Fruit fly (Drosophila melanogaster) whole organism, embryonic: ENCODE measurements around the gene CG31793.

ENCODE experiments used
- CG10147 ChIP-seq: fragments of 200-800 bp; sonication (Bioruptor generic); optimal IDR thresholded peaks from 2 replicates; lab custom pipeline; 2019; ENCODE audit warnings: missing biosample characterization, mild to moderate bottlenecking, missing genetic modification characterization, moderate library complexity
- CG10209 ChIP-seq: fragments of 200-800 bp; sonication (Bioruptor generic); optimal IDR thresholded peaks from 3 replicates; lab custom pipeline; 2017; ENCODE audit warnings: missing biosample characterization, mild to moderate bottlenecking, missing genetic modification characterization, missing genetic modification reagents
- CG10267 ChIP-seq: fragments of 200-800 bp; sonication (Bioruptor generic); optimal IDR thresholded peaks from 2 replicates; lab custom pipeline; 2018; ENCODE audit warnings: missing biosample characterization, mild to moderate bottlenecking, missing genetic modification characterization, moderate library complexity
- CG10543 ChIP-seq: fragments of 200-800 bp; sonication (Bioruptor generic); optimal IDR thresholded peaks from 3 replicates; lab custom pipeline; 2017; ENCODE audit warnings: missing biosample characterization, mild to moderate bottlenecking, missing genetic modification characterization, moderate library complexity
- CG1233 ChIP-seq: fragments of 200-800 bp; sonication (Bioruptor generic); optimal IDR thresholded peaks from 4 replicates; lab custom pipeline; 2018; ENCODE audit warnings: missing biosample characterization, mild to moderate bottlenecking, missing genetic modification characterization
- CG12391 ChIP-seq: fragments of 200-800 bp; sonication (Bioruptor generic); optimal IDR thresholded peaks from 3 replicates; lab custom pipeline; 2018; ENCODE audit warnings: missing biosample characterization, mild to moderate bottlenecking, missing genetic modification characterization, moderate library complexity
- CG12942 ChIP-seq: fragments of 200-800 bp; sonication (Bioruptor generic); optimal IDR thresholded peaks from 3 replicates; lab custom pipeline; 2016; ENCODE audit warnings: missing biosample characterization, missing genetic modification characterization
- CG13624 ChIP-seq: fragments of 200-800 bp; sonication (Bioruptor generic); optimal IDR thresholded peaks from 2 replicates; lab custom pipeline; 2016; ENCODE audit warnings: missing biosample characterization, missing genetic modification characterization
- CG14050 ChIP-seq: fragments of 200-800 bp; sonication (Bioruptor generic); IDR thresholded peaks from 3 replicates; pipeline ENCODE4 v1.3.6; 2022; ENCODE audit warnings: missing biosample characterization, missing genetic modification characterization
- CG14667 ChIP-seq: fragments of 200-800 bp; sonication (Bioruptor generic); IDR thresholded peaks from 2 replicates; pipeline ENCODE4 v1.3.6; 2022; ENCODE audit warnings: missing biosample characterization, missing genetic modification characterization
- CG15479 ChIP-seq: fragments of 200-800 bp; sonication (Bioruptor generic); optimal IDR thresholded peaks from 3 replicates; lab custom pipeline; 2019; ENCODE audit warnings: missing biosample characterization, mild to moderate bottlenecking, missing genetic modification characterization, moderate library complexity
- CG1602 ChIP-seq: fragments of 200-800 bp; sonication (Bioruptor generic); optimal IDR thresholded peaks from 3 replicates; lab custom pipeline; 2016; ENCODE audit warnings: missing biosample characterization, missing genetic modification characterization
- CG17328 ChIP-seq: fragments of 200-800 bp; sonication (Bioruptor generic); IDR thresholded peaks from 2 replicates; pipeline ENCODE4 v1.3.6; 2022; ENCODE audit warnings: missing biosample characterization, missing genetic modification characterization
- CG1792 ChIP-seq: fragments of 200-800 bp; sonication (Bioruptor generic); optimal IDR thresholded peaks from 2 replicates; lab custom pipeline; 2016; ENCODE audit warnings: missing biosample characterization, missing genetic modification characterization
- CG2875 ChIP-seq: fragments of 200-800 bp; sonication (Bioruptor generic); optimal IDR thresholded peaks from 2 replicates; lab custom pipeline; 2017; ENCODE audit warnings: missing biosample characterization, mild to moderate bottlenecking, missing genetic modification characterization, missing genetic modification reagents
- CG33557 ChIP-seq: fragments of 200-800 bp; sonication (Bioruptor generic); optimal IDR thresholded peaks from 2 replicates; lab custom pipeline; 2019; ENCODE audit warnings: missing biosample characterization, mild to moderate bottlenecking, missing genetic modification characterization, moderate library complexity
- CG34422 ChIP-seq: fragments of 200-800 bp; sonication (Bioruptor generic); IDR thresholded peaks from 3 replicates; pipeline ENCODE4 v1.3.6; 2022; ENCODE audit warnings: missing biosample characterization, missing genetic modification characterization
- CG3838 ChIP-seq: fragments of 200-800 bp; sonication (Bioruptor generic); optimal IDR thresholded peaks from 3 replicates; lab custom pipeline; 2016; ENCODE audit warnings: missing biosample characterization, missing genetic modification characterization
- CG4820 ChIP-seq: fragments of 200-800 bp; sonication (Bioruptor generic); optimal IDR thresholded peaks from 3 replicates; lab custom pipeline; 2016; ENCODE audit warnings: missing biosample characterization, missing genetic modification characterization
- CG6854 ChIP-seq: fragments of 200-800 bp; sonication (Bioruptor generic); optimal IDR thresholded peaks from 3 replicates; lab custom pipeline; 2017; ENCODE audit warnings: missing biosample characterization, mild to moderate bottlenecking, missing genetic modification characterization
- CG7556 ChIP-seq: fragments of 200-800 bp; sonication (Bioruptor generic); optimal IDR thresholded peaks from 2 replicates; lab custom pipeline; 2017; ENCODE audit warnings: missing biosample characterization, mild to moderate bottlenecking, missing genetic modification characterization
- CG7928 ChIP-seq: fragments of 200-800 bp; sonication (Bioruptor generic); optimal IDR thresholded peaks from 2 replicates; lab custom pipeline; 2017; ENCODE audit warnings: missing biosample characterization, mild to moderate bottlenecking, missing genetic modification characterization
- CG8944 ChIP-seq: fragments of 200-800 bp; sonication (Bioruptor generic); optimal IDR thresholded peaks from 3 replicates; lab custom pipeline; 2016; ENCODE audit warnings: missing biosample characterization, missing genetic modification characterization
- CTCF ChIP-seq: fragments of 200-800 bp; sonication (Bioruptor generic); optimal IDR thresholded peaks from 2 replicates; lab custom pipeline; 2017; ENCODE audit warnings: missing biosample characterization, mild to moderate bottlenecking, missing genetic modification characterization, moderate library complexity
- Doc3 ChIP-seq: fragments of 200-800 bp; sonication (Bioruptor generic); IDR thresholded peaks from 3 replicates; pipeline ENCODE4 v1.3.6; 2022; ENCODE audit warnings: missing biosample characterization, missing genetic modification characterization; ENCODE audit not compliant: partially characterized antibody
- Drgx ChIP-seq: fragments of 200-800 bp; sonication (Bioruptor generic); IDR thresholded peaks from 2 replicates; pipeline ENCODE4 v1.3.6; 2022; ENCODE audit warnings: missing biosample characterization, missing genetic modification characterization
- Hsf ChIP-seq: fragments of 200-800 bp; sonication (Bioruptor generic); optimal IDR thresholded peaks from 3 replicates; lab custom pipeline; 2016; ENCODE audit warnings: missing biosample characterization, missing genetic modification characterization
- Kr ChIP-seq: fragments of 200-800 bp; sonication (Bioruptor generic); optimal IDR thresholded peaks from 2 replicates; lab custom pipeline; 2017; ENCODE audit warnings: missing biosample characterization, mild to moderate bottlenecking, missing genetic modification characterization
- Med ChIP-seq: fragments of 200-800 bp; sonication (Bioruptor generic); peaks from one replicate; lab custom pipeline; 2016; ENCODE audit warnings: missing biosample characterization, missing genetic modification characterization, mild to moderate bottlenecking, inconsistent platforms, moderate library complexity
- Nf-YB ChIP-seq: fragments of 200-800 bp; sonication (Bioruptor generic); optimal IDR thresholded peaks from 3 replicates; lab custom pipeline; 2019; ENCODE audit warnings: missing biosample characterization, mild to moderate bottlenecking, missing genetic modification characterization, moderate library complexity
- Sin3A ChIP-seq: fragments of >200 bp; optimal IDR thresholded peaks from 2 replicates; lab custom pipeline; 2018
- Xbp1 ChIP-seq: fragments of 200-800 bp; sonication (Bioruptor generic); optimal IDR thresholded peaks from 3 replicates; lab custom pipeline; 2016; ENCODE audit warnings: missing biosample characterization, mild to moderate bottlenecking, missing genetic modification characterization
- ab ChIP-seq: fragments of 200-800 bp; sonication (Bioruptor generic); optimal IDR thresholded peaks from 2 replicates; lab custom pipeline; 2016; ENCODE audit warnings: missing biosample characterization, missing genetic modification characterization
- abd-A ChIP-seq: fragments of 200-800 bp; sonication (Bioruptor generic); optimal IDR thresholded peaks from 3 replicates; lab custom pipeline; 2019; ENCODE audit warnings: missing biosample characterization, mild to moderate bottlenecking, missing genetic modification characterization, moderate library complexity
- aop ChIP-seq: fragments of 200-800 bp; sonication (Bioruptor generic); IDR thresholded peaks from 2 replicates; pipeline ENCODE4 v1.3.6; 2022; ENCODE audit warnings: missing biosample characterization, missing genetic modification characterization
- ato ChIP-seq: fragments of 200-800 bp; sonication (Bioruptor generic); IDR thresholded peaks from 2 replicates; pipeline ENCODE4 v1.3.6; 2022; ENCODE audit warnings: missing biosample characterization, missing genetic modification characterization; ENCODE audit not compliant: partially characterized antibody
- caup ChIP-seq: fragments of 200-800 bp; sonication (Bioruptor generic); optimal IDR thresholded peaks from 3 replicates; lab custom pipeline; 2017; ENCODE audit warnings: missing biosample characterization, mild to moderate bottlenecking, missing genetic modification characterization, moderate library complexity; ENCODE audit not compliant: severe bottlenecking
- ci ChIP-seq: fragments of 200-800 bp; sonication (Bioruptor generic); IDR thresholded peaks from 3 replicates; pipeline ENCODE4 v1.3.6; 2022; ENCODE audit warnings: missing biosample characterization, missing genetic modification characterization
- dati ChIP-seq: fragments of 200-800 bp; sonication (Bioruptor generic); IDR thresholded peaks from 2 replicates; pipeline ENCODE4 v1.3.6; 2022; ENCODE audit warnings: missing biosample characterization, missing genetic modification characterization
- grn ChIP-seq: fragments of 200-800 bp; sonication (Bioruptor generic); optimal IDR thresholded peaks from 3 replicates; lab custom pipeline; 2017; ENCODE audit warnings: missing biosample characterization, missing genetic modification characterization
- gro ChIP-seq: fragments of 200-800 bp; sonication (Bioruptor generic); optimal IDR thresholded peaks from 2 replicates; lab custom pipeline; 2016; ENCODE audit warnings: missing biosample characterization, missing genetic modification characterization
- gsb-n ChIP-seq: fragments of 200-800 bp; sonication (Bioruptor generic); optimal IDR thresholded peaks from 3 replicates; lab custom pipeline; 2018; ENCODE audit warnings: missing biosample characterization, mild to moderate bottlenecking, missing genetic modification characterization
- hbn ChIP-seq: fragments of 200-800 bp; sonication (Bioruptor generic); IDR thresholded peaks from 2 replicates; pipeline ENCODE4 v1.3.6; 2022; ENCODE audit warnings: missing biosample characterization, missing genetic modification characterization; ENCODE audit not compliant: partially characterized antibody
- kah ChIP-seq: fragments of 200-800 bp; sonication (Bioruptor generic); optimal IDR thresholded peaks from 2 replicates; lab custom pipeline; 2018; ENCODE audit warnings: missing biosample characterization, mild to moderate bottlenecking, missing genetic modification characterization
- ken ChIP-seq: fragments of 200-800 bp; sonication (Bioruptor generic); IDR thresholded peaks from 3 replicates; pipeline ENCODE4 v1.3.6; 2022; ENCODE audit warnings: missing biosample characterization, missing genetic modification characterization
- nmo ChIP-seq: fragments of 200-800 bp; sonication (Bioruptor generic); optimal IDR thresholded peaks from 2 replicates; lab custom pipeline; 2018; ENCODE audit warnings: missing biosample characterization, mild to moderate bottlenecking, missing genetic modification characterization, moderate library complexity
- nom ChIP-seq: fragments of 200-800 bp; sonication (Bioruptor generic); optimal IDR thresholded peaks from 2 replicates; lab custom pipeline; 2017; ENCODE audit warnings: missing biosample characterization, missing genetic modification characterization, mild to moderate bottlenecking, moderate library complexity, missing genetic modification reagents
- oc ChIP-seq: fragments of 200-800 bp; sonication (Bioruptor generic); optimal IDR thresholded peaks from 2 replicates; lab custom pipeline; 2018; ENCODE audit warnings: missing biosample characterization, mild to moderate bottlenecking, missing genetic modification characterization, moderate library complexity
- sc ChIP-seq, 3 experiments: fragments of >200 bp in 2 of 3; fragments of 200-800 bp in 1 of 3; sonication (Bioruptor generic) in 1 of 3; optimal IDR thresholded peaks; 2 replicates in 2 of 3; 3 replicates in 1 of 3; lab custom pipeline; 2017; ENCODE audit warnings: mild to moderate bottlenecking in 1 of 3, missing biosample characterization in 1 of 3, missing genetic modification characterization in 1 of 3, missing genetic modification reagents in 1 of 3
- sima ChIP-seq: fragments of 200-800 bp; sonication (Bioruptor generic); optimal IDR thresholded peaks from 2 replicates; lab custom pipeline; 2016; ENCODE audit warnings: missing biosample characterization, missing genetic modification characterization
- yki ChIP-seq: fragments of >200 bp; optimal IDR thresholded peaks from 3 replicates; lab custom pipeline; 2018
- zfh2 ChIP-seq: fragments of 200-800 bp; sonication (Bioruptor generic); optimal IDR thresholded peaks from 2 replicates; lab custom pipeline; 2016; ENCODE audit warnings: missing biosample characterization, missing genetic modification characterization

CG31793 gene

DNA sequence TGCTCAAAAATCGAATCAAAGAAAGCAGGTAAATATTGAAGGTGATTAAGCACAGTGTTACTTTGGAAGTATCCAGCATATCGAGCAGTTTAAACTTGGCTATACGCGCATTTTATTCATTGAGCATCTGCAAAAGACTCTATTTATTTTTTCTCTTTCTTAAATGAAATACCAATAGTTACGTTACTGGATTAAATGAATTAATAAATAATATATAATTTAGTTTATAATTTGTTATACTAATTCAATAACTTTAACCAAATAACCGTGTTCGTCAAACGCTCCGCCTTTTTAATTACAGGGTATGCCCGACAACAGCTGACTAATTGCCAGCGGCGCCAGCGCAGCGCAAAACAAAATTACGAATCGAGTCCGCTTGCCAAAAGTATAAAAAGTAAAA, 36.3 kb upstream of the CG31793 start (continued):
- TF ChIP-seq CG1602 (GFP tag; lab: Kevin White, UChicago): no peak
- no peak for TF ChIP-seq caup (GFP tag; lab: Kevin White, UChicago)
- TF ChIP-seq ab (GFP tag; lab: Kevin White, UChicago): no peak
- peak; percentile 34 for TF ChIP-seq CG1233 (GFP tag; lab: Kevin White, UChicago)
- TF ChIP-seq CG10267 (tag; lab: Kevin White, UChicago): peak; percentile 3
- TF ChIP-seq ken (GFP tag; lab: Robert Waterston, UW): 0 out of 3 replicates have a peak, but pooled peaks have one; percentile 14
- TF ChIP-seq Hsf (GFP tag; lab: Kevin White, UChicago): no peak
- TF ChIP-seq CG8944 (GFP tag; lab: Kevin White, UChicago): no peak
- TF ChIP-seq nmo (GFP tag; lab: Kevin White, UChicago): no peak
- no peak for TF ChIP-seq nom (GFP tag; lab: Kevin White, UChicago)
- TF ChIP-seq Nf-YB (GFP tag; lab: Kevin White, UChicago): no peak
- no peak for TF ChIP-seq CG1792 (GFP tag; lab: Kevin White, UChicago)
- TF ChIP-seq CG12391: peak; percentile 47
- TF ChIP-seq gsb-n: no peak
- no peak for TF ChIP-seq ci (GFP tag; lab: Robert Waterston, UW)
- TF ChIP-seq Xbp1 (GFP tag; lab: Kevin White, UChicago): no peak
- no peak for TF ChIP-seq Kr (GFP tag; lab: Kevin White, UChicago)
- no peak for TF ChIP-seq gro (GFP tag; lab: Kevin White, UChicago)
- TF ChIP-seq CG4820 (GFP tag; lab: Kevin White, UChicago): no peak
- TF ChIP-seq grn (GFP tag; lab: Kevin White, UChicago): no peak
- TF ChIP-seq Sin3A (lab: Kevin White, UChicago): no peak
- TF ChIP-seq CG6854 (GFP tag; lab: Kevin White, UChicago): no peak
- TF ChIP-seq CG15479 (GFP tag; lab: Kevin White, UChicago): no peak
- no peak for TF ChIP-seq CG10147
- no peak for TF ChIP-seq CG12942 (GFP tag; lab: Kevin White, UChicago)
- no peak for TF ChIP-seq kah (GFP tag; lab: Kevin White, UChicago)
- TF ChIP-seq dati: no peak; the same call in 1 of the 2 replicates
- TF ChIP-seq CG7928: no peak
- no peak for TF ChIP-seq CG7556
- no peak for TF ChIP-seq hbn
- no peak for TF ChIP-seq oc (tag; lab: Kevin White, UChicago)
- no peak for TF ChIP-seq Doc3
- TF ChIP-seq zfh2 (GFP tag; lab: Kevin White, UChicago): no peak
- TF ChIP-seq CG10209 (GFP tag; lab: Kevin White, UChicago): peak; percentile 39
- TF ChIP-seq CG34422 (GFP tag; lab: Robert Waterston, UW): peak; percentile 19; the same call in 1 of the 3 replicates
- TF ChIP-seq sima: no peak
- TF ChIP-seq CG14050 (GFP tag; lab: Robert Waterston, UW): no peak
- TF ChIP-seq Med (GFP tag; lab: Kevin White, UChicago): no peak
- TF ChIP-seq sc (optimal IDR thresholded peaks at IDR 0.05; lab: Kevin White, UChicago): no peak
- TF ChIP-seq sc (GFP tag; optimal IDR thresholded peaks at IDR 0.05; lab: Kevin White, UChicago): no peak
- peak; percentile 40 for TF ChIP-seq CG10543
- no peak for TF ChIP-seq CG13624 (GFP tag; lab: Kevin White, UChicago)
- TF ChIP-seq CG3838 (GFP tag; lab: Kevin White, UChicago): no peak
- TF ChIP-seq abd-A (tag; lab: Kevin White, UChicago): no peak
- TF ChIP-seq Drgx (GFP tag; lab: Robert Waterston, UW): peak; percentile 55; the same call in 1 of the 2 replicates
- no peak for TF ChIP-seq aop (GFP tag; lab: Robert Waterston, UW)
- no peak for TF ChIP-seq CG17328 (GFP tag; lab: Robert Waterston, UW)
- TF ChIP-seq ato: no peak
- no peak for TF ChIP-seq CG33557 (GFP tag; lab: Kevin White, UChicago)
- no peak for TF ChIP-seq yki (lab: Kevin White, UChicago)
- no peak for TF ChIP-seq CTCF (GFP tag; lab: Kevin White, UChicago)
- TF ChIP-seq CG2875 (GFP tag; lab: Kevin White, UChicago): no peak
- TF ChIP-seq CG14667: peak; percentile 29; the same call in 1 of the 2 replicates
